Fruit fly (Drosophila melanogaster) whole organism, embryonic: ENCODE results near the gene Pdh.

ENCODE experiments used
- Asciz ChIP-seq: fragments of 200-800 bp; sonication (Bioruptor generic); optimal IDR thresholded peaks from 2 replicates; lab custom pipeline; 2017; ENCODE audit warnings: missing biosample characterization, mild to moderate bottlenecking, missing genetic modification characterization, missing genetic modification reagents
- CG10543 ChIP-seq: fragments of 200-800 bp; sonication (Bioruptor generic); optimal IDR thresholded peaks from 3 replicates; lab custom pipeline; 2017; ENCODE audit warnings: missing biosample characterization, mild to moderate bottlenecking, missing genetic modification characterization, moderate library complexity
- CG10654 ChIP-seq: fragments of 200-800 bp; sonication (Bioruptor generic); optimal IDR thresholded peaks from 2 replicates; lab custom pipeline; 2016; ENCODE audit warnings: missing biosample characterization, missing genetic modification characterization
- CG10959 ChIP-seq: fragments of 200-800 bp; sonication (Bioruptor generic); IDR thresholded peaks from 2 replicates; pipeline ENCODE4 v1.3.6; 2022; ENCODE audit warnings: missing biosample characterization, missing genetic modification characterization
- CG11695 ChIP-seq: fragments of 200-800 bp; sonication (Bioruptor generic); IDR thresholded peaks from 3 replicates; pipeline ENCODE4 v1.3.6; 2022; ENCODE audit warnings: missing biosample characterization, missing genetic modification characterization
- CG12744 ChIP-seq: fragments of 200-800 bp; sonication (Bioruptor generic); optimal IDR thresholded peaks from 2 replicates; lab custom pipeline; 2016; ENCODE audit warnings: missing biosample characterization, missing genetic modification characterization
- CG13424 ChIP-seq: fragments of 200-800 bp; sonication (Bioruptor generic); optimal IDR thresholded peaks from 2 replicates; lab custom pipeline; 2019; ENCODE audit warnings: missing biosample characterization, mild to moderate bottlenecking, missing genetic modification characterization, moderate library complexity
- CG14014 ChIP-seq: fragments of 200-800 bp; sonication (Bioruptor generic); IDR thresholded peaks from 2 replicates; pipeline ENCODE4 v1.3.6; 2022; ENCODE audit warnings: missing biosample characterization, missing genetic modification characterization
- CG1602 ChIP-seq: fragments of 200-800 bp; sonication (Bioruptor generic); optimal IDR thresholded peaks from 3 replicates; lab custom pipeline; 2016; ENCODE audit warnings: missing biosample characterization, missing genetic modification characterization
- CG17186 ChIP-seq: fragments of 200-800 bp; sonication (Bioruptor generic); optimal IDR thresholded peaks from 3 replicates; lab custom pipeline; 2017; ENCODE audit warnings: missing biosample characterization, missing genetic modification reagents, missing genetic modification characterization
- CG18262 ChIP-seq: fragments of 200-800 bp; optimal IDR thresholded peaks from 3 replicates; lab custom pipeline; 2019; ENCODE audit warnings: missing biosample characterization, mild to moderate bottlenecking, missing genetic modification characterization, moderate library complexity
- CG18599 ChIP-seq: fragments of 200-800 bp; sonication (Bioruptor generic); optimal IDR thresholded peaks from 3 replicates; lab custom pipeline; 2017; ENCODE audit warnings: missing biosample characterization, missing genetic modification characterization, mild to moderate bottlenecking, moderate library complexity, missing genetic modification reagents
- CG3281 ChIP-seq: fragments of 200-800 bp; sonication (Bioruptor generic); optimal IDR thresholded peaks from 3 replicates; lab custom pipeline; 2017; ENCODE audit warnings: missing biosample characterization, mild to moderate bottlenecking, missing genetic modification characterization
- CG34422 ChIP-seq: fragments of 200-800 bp; sonication (Bioruptor generic); IDR thresholded peaks from 3 replicates; pipeline ENCODE4 v1.3.6; 2022; ENCODE audit warnings: missing biosample characterization, missing genetic modification characterization
- CG43689 ChIP-seq: fragments of 200-800 bp; sonication (Bioruptor generic); IDR thresholded peaks from 2 replicates; pipeline ENCODE4 v1.3.6; 2022; ENCODE audit warnings: missing biosample characterization, missing genetic modification characterization
- CG4424 ChIP-seq: fragments of 200-800 bp; sonication (Bioruptor generic); optimal IDR thresholded peaks from 3 replicates; lab custom pipeline; 2016; ENCODE audit warnings: missing biosample characterization, missing genetic modification characterization
- CG4730 ChIP-seq: fragments of 200-800 bp; sonication (Bioruptor generic); IDR thresholded peaks from 2 replicates; pipeline ENCODE4 v1.3.6; 2022; ENCODE audit warnings: missing biosample characterization, missing genetic modification characterization
- CG5180 ChIP-seq: fragments of 200-800 bp; sonication (Bioruptor generic); optimal IDR thresholded peaks from 3 replicates; lab custom pipeline; 2017; ENCODE audit warnings: missing biosample characterization, missing genetic modification characterization, mild to moderate bottlenecking, moderate library complexity, missing genetic modification reagents
- CG6765 ChIP-seq: fragments of 200-800 bp; sonication (Bioruptor generic); optimal IDR thresholded peaks from 3 replicates; lab custom pipeline; 2017; ENCODE audit warnings: missing biosample characterization, mild to moderate bottlenecking, missing genetic modification characterization
- CG6791 ChIP-seq: fragments of 200-800 bp; sonication (Bioruptor generic); IDR thresholded peaks from 3 replicates; pipeline ENCODE4 v1.3.6; 2022; ENCODE audit warnings: missing biosample characterization, missing genetic modification characterization; ENCODE audit not compliant: partially characterized antibody
- CG7745 ChIP-seq: fragments of 200-800 bp; sonication (Bioruptor generic); optimal IDR thresholded peaks from 2 replicates; lab custom pipeline; 2018; ENCODE audit warnings: missing biosample characterization, mild to moderate bottlenecking, missing genetic modification characterization, moderate library complexity
- CG8290 ChIP-seq, 3 experiments: fragments of 200-800 bp; sonication (Bioruptor generic); optimal IDR thresholded peaks; 2 replicates each; lab custom pipeline; 2016 to 2019; ENCODE audit warnings: missing biosample characterization in 3 of 3, missing genetic modification characterization in 3 of 3, mild to moderate bottlenecking in 2 of 3, moderate library complexity in 1 of 3
- Chrac-16 ChIP-seq: fragments of 200-800 bp; sonication (Bioruptor generic); optimal IDR thresholded peaks from 3 replicates; lab custom pipeline; 2016; ENCODE audit warnings: missing biosample characterization, missing genetic modification characterization
- HmgZ ChIP-seq: fragments of 200-800 bp; sonication (Bioruptor generic); optimal IDR thresholded peaks from 2 replicates; lab custom pipeline; 2018; ENCODE audit warnings: missing biosample characterization, mild to moderate bottlenecking, missing genetic modification characterization
- Meics ChIP-seq: fragments of 200-800 bp; sonication (Bioruptor generic); optimal IDR thresholded peaks from 2 replicates; lab custom pipeline; 2017; ENCODE audit warnings: missing biosample characterization, mild to moderate bottlenecking, missing genetic modification characterization
- Mrtf ChIP-seq: fragments of 200-800 bp; sonication (Bioruptor generic); IDR thresholded peaks from 3 replicates; pipeline ENCODE4 v1.3.6; 2022; ENCODE audit warnings: missing biosample characterization, missing genetic modification characterization
- Poxn ChIP-seq: fragments of 200-800 bp; sonication (Bioruptor generic); IDR thresholded peaks from 2 replicates; pipeline ENCODE4 v1.3.6; 2022; ENCODE audit warnings: missing biosample characterization, missing genetic modification characterization
- Spps ChIP-seq: fragments of 200-800 bp; sonication (Bioruptor generic); optimal IDR thresholded peaks from 2 replicates; lab custom pipeline; 2018; ENCODE audit warnings: missing biosample characterization, mild to moderate bottlenecking, missing genetic modification characterization
- Sry-β ChIP-seq: fragments of 200-800 bp; sonication (Bioruptor generic); optimal IDR thresholded peaks from 2 replicates; lab custom pipeline; 2018; ENCODE audit warnings: missing biosample characterization, mild to moderate bottlenecking, missing genetic modification characterization, moderate library complexity
- Usf ChIP-seq: fragments of 200-800 bp; sonication (Bioruptor generic); optimal IDR thresholded peaks from 2 replicates; lab custom pipeline; 2017; ENCODE audit warnings: missing genotype, missing biosample characterization, missing genetic modification characterization
- bcd ChIP-seq: fragments of 200-800 bp; sonication (Bioruptor generic); optimal IDR thresholded peaks from 2 replicates; lab custom pipeline; 2017; ENCODE audit warnings: missing biosample characterization, mild to moderate bottlenecking, missing genetic modification characterization
- crp ChIP-seq, 2 experiments: fragments of 200-800 bp; sonication (Bioruptor generic); optimal IDR thresholded peaks; 2 replicates in 1 of 2; 3 replicates in 1 of 2; lab custom pipeline; 2017; ENCODE audit warnings: missing biosample characterization in 2 of 2, missing genetic modification characterization in 2 of 2, mild to moderate bottlenecking in 1 of 2, moderate library complexity in 1 of 2
- ewg ChIP-seq: fragments of 200-800 bp; sonication (Bioruptor generic); optimal IDR thresholded peaks from 3 replicates; lab custom pipeline; 2017; ENCODE audit warnings: mild to moderate bottlenecking, missing biosample characterization, missing genetic modification reagents, missing genetic modification characterization
- eyg ChIP-seq: fragments of 200-800 bp; sonication (Bioruptor generic); optimal IDR thresholded peaks from 3 replicates; lab custom pipeline; 2016; ENCODE audit warnings: missing biosample characterization, missing genetic modification characterization
- fd64A ChIP-seq: fragments of 200-800 bp; sonication (Bioruptor generic); optimal IDR thresholded peaks from 3 replicates; lab custom pipeline; 2018; ENCODE audit warnings: missing biosample characterization, mild to moderate bottlenecking, missing genetic modification characterization
- her ChIP-seq: fragments of 200-800 bp; sonication (Bioruptor generic); optimal IDR thresholded peaks from 2 replicates; lab custom pipeline; 2016; ENCODE audit warnings: missing biosample characterization, missing genetic modification characterization
- ind ChIP-seq: fragments of 200-800 bp; sonication (Bioruptor generic); optimal IDR thresholded peaks from 3 replicates; lab custom pipeline; 2016; ENCODE audit warnings: missing biosample characterization, missing genetic modification characterization
- lmd ChIP-seq: fragments of 200-800 bp; sonication (Bioruptor generic); IDR thresholded peaks from 2 replicates; pipeline ENCODE4 v1.3.6; 2022; ENCODE audit warnings: missing biosample characterization, missing genetic modification characterization
- peb ChIP-seq: fragments of 200-800 bp; sonication (Bioruptor generic); IDR thresholded peaks from 2 replicates; pipeline ENCODE4 v1.3.6; 2022; ENCODE audit warnings: missing biosample characterization, missing genetic modification characterization
- prd ChIP-seq, 3 experiments: fragments of >200 bp in 2 of 3; fragments of 200-800 bp in 1 of 3; sonication (Bioruptor generic) in 1 of 3; optimal IDR thresholded peaks in 2 of 3; IDR thresholded peaks in 1 of 3; 2 replicates in 2 of 3; 3 replicates in 1 of 3; pipeline versions ENCODE4 v1.3.6 to Lab custom; 2017 to 2022; ENCODE audit warnings: missing biosample characterization in 1 of 3, missing genetic modification characterization in 1 of 3
- repo ChIP-seq: fragments of 200-800 bp; sonication (Bioruptor generic); optimal IDR thresholded peaks from 2 replicates; lab custom pipeline; 2016; ENCODE audit warnings: missing biosample characterization, missing genetic modification characterization
- row ChIP-seq: fragments of 200-800 bp; sonication (Bioruptor generic); IDR thresholded peaks from 3 replicates; pipeline ENCODE4 v1.3.6; 2022; ENCODE audit warnings: missing biosample characterization, missing genetic modification characterization
- schlank ChIP-seq: fragments of 200-800 bp; sonication (Bioruptor generic); optimal IDR thresholded peaks from 2 replicates; lab custom pipeline; 2018; ENCODE audit warnings: missing biosample characterization, mild to moderate bottlenecking, missing genetic modification characterization
- scrt ChIP-seq: fragments of 200-800 bp; sonication (Bioruptor generic); optimal IDR thresholded peaks from 2 replicates; lab custom pipeline; 2018; ENCODE audit warnings: missing biosample characterization, mild to moderate bottlenecking, missing genetic modification characterization, moderate library complexity
- sens ChIP-seq: fragments of 200-800 bp; sonication (Bioruptor generic); peaks from one replicate; lab custom pipeline; 2016; ENCODE audit warnings: missing biosample characterization, missing genetic modification characterization
- sim ChIP-seq: fragments of 200-800 bp; sonication (Bioruptor generic); IDR thresholded peaks from 2 replicates; pipeline ENCODE4 v1.3.6; 2022; ENCODE audit warnings: missing biosample characterization, missing genetic modification characterization
- slbo ChIP-seq: fragments of 200-800 bp; sonication (Bioruptor generic); IDR thresholded peaks from 2 replicates; pipeline ENCODE4 v1.3.6; 2022; ENCODE audit warnings: missing biosample characterization, missing genetic modification characterization
- stwl ChIP-seq: fragments of 200-800 bp; sonication (Bioruptor generic); optimal IDR thresholded peaks from 3 replicates; lab custom pipeline; 2018; ENCODE audit warnings: missing biosample characterization, mild to moderate bottlenecking, missing genetic modification characterization, moderate library complexity
- unpg ChIP-seq: fragments of 200-800 bp; sonication (Bioruptor generic); optimal IDR thresholded peaks from 3 replicates; lab custom pipeline; 2018; ENCODE audit warnings: missing biosample characterization, mild to moderate bottlenecking, missing genetic modification characterization, moderate library complexity

Pdh gene

dm6 chr3L:16380770-16381169 lies 26.7 kb upstream of the Pdh start (continued):
- no peak for TF ChIP-seq stwl (tag; lab: Kevin White, UChicago)
- peak; percentile 52 for TF ChIP-seq CG4424 (GFP tag; lab: Kevin White, UChicago)
- peak; percentile 10 for TF ChIP-seq CG12744 (GFP tag; lab: Kevin White, UChicago)
- TF ChIP-seq Meics: peak; percentile 69
- TF ChIP-seq bcd (GFP tag; lab: Kevin White, UChicago): peak; percentile 34
- peak; percentile 75 for TF ChIP-seq slbo
- no peak for TF ChIP-seq repo (GFP tag; lab: Kevin White, UChicago)
- peak; percentile 43 for TF ChIP-seq CG1602 (GFP tag; lab: Kevin White, UChicago)
- TF ChIP-seq CG10959 (GFP tag; lab: Robert Waterston, UW): peak; percentile 36; the same call in 1 of the 2 replicates
- no peak for TF ChIP-seq CG8290 (GFP tag; optimal IDR thresholded peaks at IDR 0.05; lab: Kevin White, UChicago)
- peak in 1 of 2 experiments; percentile 73 for TF ChIP-seq CG8290 (tag; optimal IDR thresholded peaks at IDR 0.05; lab: Kevin White, UChicago)
- no peak for TF ChIP-seq CG18599 (GFP tag; lab: Kevin White, UChicago)
- TF ChIP-seq Mrtf (GFP tag; lab: Robert Waterston, UW): peak; percentile 50; the same call in 1 of the 3 replicates
- peak; percentile 30 for TF ChIP-seq CG10654
- TF ChIP-seq schlank: peak; percentile 61
- TF ChIP-seq CG4730 (GFP tag; lab: Robert Waterston, UW): peak; percentile 34; the same call in 1 of the 2 replicates
- no peak; the same call in 1 of the 2 replicates for TF ChIP-seq lmd (GFP tag; lab: Robert Waterston, UW)
- TF ChIP-seq CG14014 (GFP tag; lab: Robert Waterston, UW): peak; percentile 65
- peak; percentile 79 for TF ChIP-seq CG13424 (tag; lab: Kevin White, UChicago)
- no peak for TF ChIP-seq CG7745 (tag; lab: Kevin White, UChicago)
- TF ChIP-seq CG6765: peak; percentile 66
- TF ChIP-seq eyg (GFP tag; lab: Kevin White, UChicago): peak; percentile 28
- peak; percentile 69 for TF ChIP-seq Chrac-16 (GFP tag; lab: Kevin White, UChicago)
- TF ChIP-seq CG6791 (GFP tag; lab: Robert Waterston, UW): no peak
- TF ChIP-seq ewg (GFP tag; lab: Kevin White, UChicago): peak; percentile 27
- no peak for TF ChIP-seq prd (optimal IDR thresholded peaks at IDR 0.05; lab: Kevin White, UChicago)
- peak; percentile 67; the same call in 2 of the 3 replicates for TF ChIP-seq prd (GFP tag; IDR thresholded peaks at IDR 0.05; lab: Robert Waterston, UW)
- TF ChIP-seq peb (GFP tag; lab: Robert Waterston, UW): 0 out of 2 replicates have a peak, but pooled peaks have one; percentile 21
- peak; percentile 92 for TF ChIP-seq row
- TF ChIP-seq CG43689 (GFP tag; lab: Robert Waterston, UW): 0 out of 2 replicates have a peak, but pooled peaks have one; percentile 14
- TF ChIP-seq CG34422: peak; percentile 36; the same call in 1 of the 3 replicates
- TF ChIP-seq HmgZ: peak; percentile 70
- TF ChIP-seq unpg (GFP tag; lab: Kevin White, UChicago): peak; percentile 74
- TF ChIP-seq sim (GFP tag; lab: Robert Waterston, UW): 0 out of 2 replicates have a peak, but pooled peaks have one; percentile 41
- TF ChIP-seq Poxn: peak; percentile 29; the same call in 1 of the 2 replicates
- no peak for TF ChIP-seq Sry-β (GFP tag; lab: Kevin White, UChicago)
- peak; percentile 64 for TF ChIP-seq CG18262
- peak; percentile 23 for TF ChIP-seq fd64A
- TF ChIP-seq sens (GFP tag; lab: Kevin White, UChicago): peak; percentile 90
- TF ChIP-seq ind (GFP tag; lab: Kevin White, UChicago): peak; percentile 76
- TF ChIP-seq CG17186 (GFP tag; lab: Kevin White, UChicago): peak; percentile 6
- TF ChIP-seq scrt (GFP tag; lab: Kevin White, UChicago): no peak
- TF ChIP-seq crp (GFP tag; optimal IDR thresholded peaks at IDR 0.05; lab: Kevin White, UChicago): no peak
- peak; percentile 44 for TF ChIP-seq Spps (tag; lab: Kevin White, UChicago)
- 0 out of 3 replicates have a peak, but pooled peaks have one; percentile 44 for TF ChIP-seq CG11695 (GFP tag; lab: Robert Waterston, UW)
- TF ChIP-seq CG3281 (GFP tag; lab: Kevin White, UChicago): peak; percentile 81
- TF ChIP-seq Asciz (GFP tag; lab: Kevin White, UChicago): peak; percentile 65
- peak; percentile 30 for TF ChIP-seq CG5180 (GFP tag; lab: Kevin White, UChicago)
- TF ChIP-seq Usf (GFP tag; lab: Kevin White, UChicago): peak; percentile 0
- peak; percentile 74 for TF ChIP-seq CG10543 (GFP tag; lab: Kevin White, UChicago)
- TF ChIP-seq her (GFP tag; lab: Kevin White, UChicago): peak; percentile 61
